Fruit fly (Drosophila melanogaster): Measurements from ENCODE around the gene Rop.
A peak's percentile ranks its signal among the peaks of the same experiment; 100 is the strongest.

Gene Rop

DNA sequence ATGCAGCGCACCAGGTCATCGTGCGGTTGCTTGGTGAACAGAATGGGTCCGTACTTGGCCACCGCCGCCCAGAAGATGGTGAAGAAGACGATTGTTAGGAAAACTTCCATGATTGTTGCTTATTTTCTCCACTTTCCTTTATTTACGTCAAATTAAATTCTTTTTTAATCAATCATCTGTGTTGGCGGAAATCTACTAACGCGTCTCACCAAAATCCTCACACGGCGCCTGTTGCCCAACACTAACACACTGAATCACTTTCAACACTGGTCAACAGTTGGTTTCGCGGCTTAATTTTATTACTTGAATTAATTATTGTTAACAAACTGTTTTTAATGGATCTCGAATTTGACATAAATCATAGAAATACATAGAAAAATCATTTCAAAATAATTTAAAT is 47.9 kb upstream of the Rop start, which contains the start of gene VhaM9.7-c (continued):
- TF ChIP-seq CG12659 (GFP tag; optimal IDR thresholded peaks at IDR 0.05) (peak; percentile 55), Pdp1 (GFP tag; optimal IDR thresholded peaks at IDR 0.05) (peak; percentile 29 to 50), CG33557 (GFP tag; optimal IDR thresholded peaks at IDR 0.05) (no peak), E2f1 (GFP tag; IDR thresholded peaks at IDR 0.05) (no peak), Myb (GFP tag; optimal IDR thresholded peaks at IDR 0.05) (peak; percentile 67), Poxn (GFP tag; IDR thresholded peaks at IDR 0.05) (no peak), CG17612 (GFP tag; IDR thresholded peaks at IDR 0.05) (no peak), CG17186 (GFP tag; optimal IDR thresholded peaks at IDR 0.05) (peak; percentile 19), CG12744 (GFP tag; optimal IDR thresholded peaks at IDR 0.05) (peak; percentile 28), sd (tag; optimal IDR thresholded peaks at IDR 0.05) (peak; percentile 42), NfI (GFP tag; optimal IDR thresholded peaks at IDR 0.05) (peak; percentile 61), ro (GFP tag; IDR thresholded peaks at IDR 0.05) (no peak), CG32767 (GFP tag; IDR thresholded peaks at IDR 0.05) (no peak), mirr (GFP tag; optimal IDR thresholded peaks at IDR 0.05) (no peak), tap (tag; optimal IDR thresholded peaks at IDR 0.05) (no peak), CG4282 (GFP tag; optimal IDR thresholded peaks at IDR 0.05) (no peak), CG3065 (GFP tag; optimal IDR thresholded peaks at IDR 0.05) (no peak), CG9727 (GFP tag; optimal IDR thresholded peaks at IDR 0.05) (no peak), CG34422 (GFP tag; IDR thresholded peaks at IDR 0.05) (peak; percentile 53; the same call in 1 of the 3 replicates), YL-1 (GFP tag; optimal IDR thresholded peaks at IDR 0.05) (peak; percentile 53), CG7786 (GFP tag; optimal IDR thresholded peaks at IDR 0.05) (peak; percentile 45), amos (GFP tag; IDR thresholded peaks at IDR 0.05; ENCODE audit: partially characterized antibody) (no peak), CG32772 (GFP tag; IDR thresholded peaks at IDR 0.05) (no peak), jigr1 (GFP tag; IDR thresholded peaks at IDR 0.05) (no peak), ash1 (GFP tag; optimal IDR thresholded peaks at IDR 0.05) (no peak), dm (GFP tag; optimal IDR thresholded peaks at IDR 0.05) (peak; percentile 0), Sox100B (GFP tag; optimal IDR thresholded peaks at IDR 0.05) (no peak), unpg (GFP tag; optimal IDR thresholded peaks at IDR 0.05) (no peak), Ets97D (GFP tag; optimal IDR thresholded peaks at IDR 0.05) (peak; percentile 65), CG1832 (GFP tag; optimal IDR thresholded peaks at IDR 0.05) (no peak), pfk (GFP tag; optimal IDR thresholded peaks at IDR 0.05) (no peak), slou (GFP tag; optimal IDR thresholded peaks at IDR 0.05) (no peak), Nf-YB (GFP tag; optimal IDR thresholded peaks at IDR 0.05) (no peak), sens (GFP tag) (peak; percentile 78), CG7928 (GFP tag; optimal IDR thresholded peaks at IDR 0.05) (no peak), Ada2b (GFP tag; IDR thresholded peaks at IDR 0.05) (no peak), CG11723 (GFP tag; optimal IDR thresholded peaks at IDR 0.05) (no peak), NFAT (GFP tag; IDR thresholded peaks at IDR 0.05) (peak; percentile 21; the same call in 1 of the 2 replicates), sim (GFP tag; IDR thresholded peaks at IDR 0.05) (no peak), Eip74EF (GFP tag; optimal IDR thresholded peaks at IDR 0.05) (no peak), CG17912 (GFP tag; optimal IDR thresholded peaks at IDR 0.05) (peak; percentile 11), dpn (GFP tag; optimal IDR thresholded peaks at IDR 0.05) (peak; percentile 48 to 50), CG6254 (GFP tag; optimal IDR thresholded peaks at IDR 0.05) (no peak), CG10267 (tag; optimal IDR thresholded peaks at IDR 0.05) (peak; percentile 96), CG16779 (GFP tag; IDR thresholded peaks at IDR 0.05) (no peak), dmrt99B (tag; optimal IDR thresholded peaks at IDR 0.05) (no peak), CG14050 (GFP tag; IDR thresholded peaks at IDR 0.05) (no peak), repo (GFP tag; optimal IDR thresholded peaks at IDR 0.05) (no peak), bigmax (GFP tag; optimal IDR thresholded peaks at IDR 0.05) (no peak), Opbp (GFP tag; IDR thresholded peaks at IDR 0.05; ENCODE audit: partially characterized antibody) (0 out of 3 replicates have a peak, but pooled peaks have one; percentile 29), MESR4 (GFP tag; optimal IDR thresholded peaks at IDR 0.05) (peak; percentile 61)
